Worm (Caenorhabditis elegans) whole organism, midembryonic: Measurements from ENCODE around the gene hsp-110.

Source experiments
- cog-1 ChIP-seq: sonication (generic microtip); optimal IDR thresholded peaks from 2 replicates; lab custom pipeline; 2016; ENCODE audit warnings: missing genetic modification characterization, missing compliant biosample characterization
- flt-1 ChIP-seq: fragments of 200-800 bp; sonication (Bioruptor generic); IDR thresholded peaks from 2 replicates; pipeline ENCODE4 v1.3.6; 2022; ENCODE audit warnings: missing genetic modification characterization, missing compliant biosample characterization
- klf-2 ChIP-seq: fragments of 200-800 bp; sonication (Bioruptor generic); conservative IDR thresholded peaks from 2 replicates; pipeline ENCODE4 v1.3.6; 2022; ENCODE audit warnings: missing genetic modification reagents, missing genetic modification characterization, missing compliant biosample characterization
- ref-1 ChIP-seq: fragments of 200-800 bp; sonication (Bioruptor generic); conservative IDR thresholded peaks from 2 replicates; pipeline ENCODE4 v1.3.6; 2022; ENCODE audit warnings: missing genetic modification reagents, missing genetic modification characterization, missing compliant biosample characterization
- tab-1 ChIP-seq: fragments of 200-800 bp; sonication (Bioruptor generic); IDR thresholded peaks from 2 replicates; pipeline ENCODE4 v1.3.6; 2022; ENCODE audit warnings: missing genetic modification characterization, missing compliant biosample characterization
- ztf-23 ChIP-seq: fragments of 200-800 bp; sonication (Bioruptor generic); IDR thresholded peaks from 2 replicates; pipeline ENCODE4 v1.3.6; 2022; ENCODE audit warnings: missing genetic modification reagents, missing genetic modification characterization, missing compliant biosample characterization
- ztf-29 ChIP-seq: fragments of 200-800 bp; sonication (Bioruptor generic); IDR thresholded peaks from 2 replicates; pipeline ENCODE4 v1.3.6; 2022; ENCODE audit warnings: missing genetic modification reagents, missing genetic modification characterization, missing compliant biosample characterization

- TF ChIP-seq ztf-23 (GFP tag; lab: Robert Waterston, UW): no peak
- TF ChIP-seq ref-1 (GFP tag; lab: Robert Waterston, UW): no peak
- no peak for TF ChIP-seq klf-2 (GFP tag; lab: Robert Waterston, UW)
- no peak for TF ChIP-seq ztf-29 (GFP tag; lab: Robert Waterston, UW)
- TF ChIP-seq cog-1 (tag; lab: Kevin White, UChicago): no peak
- TF ChIP-seq flt-1 (GFP tag; lab: Robert Waterston, UW): no peak
- TF ChIP-seq tab-1 (GFP tag; lab: Robert Waterston, UW): no peak
These were observed 4.5 kb upstream of the hsp-110 start for ce11 chrIII:8451181-8451580.
